Fruit fly (Drosophila melanogaster): ENCODE measurements around the gene CG3226.

The CG3226 gene

DNA sequence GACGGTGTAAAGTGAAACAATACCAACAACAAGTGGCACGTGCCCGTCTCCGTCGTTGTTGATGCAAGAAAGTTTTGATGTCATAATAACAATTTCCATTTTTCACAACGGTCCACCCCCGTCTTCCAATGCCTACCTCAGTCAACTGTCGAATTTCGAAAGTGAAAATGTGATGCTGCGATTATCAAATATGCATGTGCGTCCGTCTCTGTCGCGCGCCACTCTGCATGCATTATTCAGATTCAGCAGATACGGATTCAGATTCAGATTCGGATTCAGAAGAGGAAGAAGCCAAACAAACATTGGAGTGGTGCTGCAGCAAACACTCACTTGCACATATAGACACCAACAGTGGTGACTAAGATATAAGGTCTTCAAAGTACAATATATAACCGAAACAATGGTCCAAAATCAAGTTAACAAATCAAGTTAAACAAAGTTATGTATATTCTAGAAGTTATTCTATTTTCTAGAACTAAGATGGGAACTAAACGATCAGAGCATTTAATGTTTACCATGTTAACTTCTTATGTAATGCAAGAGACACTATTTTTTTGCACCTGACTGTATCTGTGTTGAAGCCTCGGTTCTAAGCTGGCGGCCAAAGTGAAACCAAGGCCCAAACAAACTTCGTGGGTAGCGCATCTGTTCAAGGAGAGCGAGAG is 11.3 kb downstream of the CG3226 start (continued):
- TF ChIP-seq Sox102F (GFP tag; optimal IDR thresholded peaks at IDR 0.05) (peak; percentile 56), CG8319 (GFP tag; optimal IDR thresholded peaks at IDR 0.05) (no peak), CG16779 (tag; optimal IDR thresholded peaks at IDR 0.05) (no peak), CG6792 (GFP tag; optimal IDR thresholded peaks at IDR 0.05) (peak; percentile 55), vri (GFP tag; optimal IDR thresholded peaks at IDR 0.05) (peak; percentile 29), fd85E (GFP tag; optimal IDR thresholded peaks at IDR 0.05) (no peak), CG6276 (GFP tag; optimal IDR thresholded peaks at IDR 0.05) (peak; percentile 34), CG6808 (GFP tag; optimal IDR thresholded peaks at IDR 0.05) (peak; percentile 35), Sox14 (GFP tag; optimal IDR thresholded peaks at IDR 0.05) (peak; percentile 50), CG7368 (GFP tag; optimal IDR thresholded peaks at IDR 0.05) (peak; percentile 48), CG34406 (GFP tag; optimal IDR thresholded peaks at IDR 0.05) (peak; percentile 37), Hr4 (GFP tag; optimal IDR thresholded peaks at IDR 0.05) (peak; percentile 61), ss (GFP tag; optimal IDR thresholded peaks at IDR 0.05) (peak; percentile 29 to 32), CG11294 (GFP tag; IDR thresholded peaks at IDR 0.05) (peak; percentile 42; the same call in 1 of the 2 replicates), OdsH (GFP tag; optimal IDR thresholded peaks at IDR 0.05) (peak; percentile 43), Gug (GFP tag; IDR thresholded peaks at IDR 0.05) (0 out of 2 replicates have a peak, but pooled peaks have one; percentile 39), Ets96B (tag; optimal IDR thresholded peaks at IDR 0.05) (peak; percentile 57), CG3919 (GFP tag; optimal IDR thresholded peaks at IDR 0.05) (peak; percentile 51), spab (GFP tag; optimal IDR thresholded peaks at IDR 0.05) (no peak), CG8632 (GFP tag; optimal IDR thresholded peaks at IDR 0.05) (peak; percentile 26)

DNA sequence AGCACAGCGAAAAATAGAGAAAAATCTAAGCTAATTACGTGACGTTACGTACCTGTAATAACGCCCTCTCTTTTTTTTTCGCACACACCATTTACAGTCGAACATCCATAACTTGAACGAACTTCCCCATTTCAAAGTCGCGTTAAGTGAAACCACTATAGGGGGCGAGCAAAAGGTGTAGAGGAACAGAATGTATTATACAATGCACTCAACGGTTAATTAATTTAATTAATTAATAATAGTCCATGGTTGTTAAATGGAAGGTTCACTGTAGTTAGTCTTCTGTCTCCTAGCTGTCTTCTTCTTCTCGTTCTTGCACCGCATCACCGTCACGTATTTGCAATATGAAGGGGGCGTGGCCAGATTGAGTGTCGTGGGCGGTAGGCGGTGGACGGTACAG is 12.4 kb downstream of the CG3226 start:
- TF ChIP-seq Sox15 (GFP tag; optimal IDR thresholded peaks at IDR 0.05) (no peak), Eip78C (GFP tag) (peak; percentile 72), dsx (GFP tag; optimal IDR thresholded peaks at IDR 0.05; ENCODE audit: poor library complexity, severe bottlenecking) (no peak), CG8119 (GFP tag; IDR thresholded peaks at IDR 0.05) (peak; percentile 53; the same call in 1 of the 3 replicates), Sox102F (GFP tag; optimal IDR thresholded peaks at IDR 0.05) (no peak), cyc (GFP tag; optimal IDR thresholded peaks at IDR 0.05) (no peak), lz (GFP tag; optimal IDR thresholded peaks at IDR 0.05) (peak; percentile 44), pdm3 (GFP tag; optimal IDR thresholded peaks at IDR 0.05) (peak; percentile 48), fd59A (GFP tag; optimal IDR thresholded peaks at IDR 0.05) (no peak), Lpt (GFP tag; optimal IDR thresholded peaks at IDR 0.05) (no peak), CG6163 (GFP tag; IDR thresholded peaks at IDR 0.05) (peak; percentile 79), CG6276 (GFP tag; optimal IDR thresholded peaks at IDR 0.05) (peak; percentile 29), Hr39 (GFP tag; optimal IDR thresholded peaks at IDR 0.05) (peak; percentile 16), Sox14 (GFP tag; optimal IDR thresholded peaks at IDR 0.05) (no peak), achi (GFP tag; optimal IDR thresholded peaks at IDR 0.05) (peak; percentile 36), CG15336 (GFP tag; IDR thresholded peaks at IDR 0.05) (peak; percentile 67), CG11762 (GFP tag; optimal IDR thresholded peaks at IDR 0.05; ENCODE audit: insufficient read depth) (no peak), topi (GFP tag; optimal IDR thresholded peaks at IDR 0.05) (peak; percentile 6), CG6854 (GFP tag; optimal IDR thresholded peaks at IDR 0.05) (no peak), CG10669 (GFP tag; optimal IDR thresholded peaks at IDR 0.05) (no peak), fkh (GFP tag; optimal IDR thresholded peaks at IDR 0.05) (no peak), CG32006 (GFP tag; optimal IDR thresholded peaks at IDR 0.05) (peak; percentile 51), net (GFP tag; optimal IDR thresholded peaks at IDR 0.05) (no peak), fd85E (GFP tag; optimal IDR thresholded peaks at IDR 0.05) (no peak), esn (GFP tag; optimal IDR thresholded peaks at IDR 0.05) (peak; percentile 18), Eip75B (GFP tag; optimal IDR thresholded peaks at IDR 0.05) (peak; percentile 50), salr (GFP tag; optimal IDR thresholded peaks at IDR 0.05) (peak in 1 of 2 experiments; percentile 29), Ets21C (GFP tag; optimal IDR thresholded peaks at IDR 0.05) (no peak), CG8319 (GFP tag; optimal IDR thresholded peaks at IDR 0.05) (no peak), CG34406 (GFP tag; optimal IDR thresholded peaks at IDR 0.05) (no peak), CG11902 (GFP tag; optimal IDR thresholded peaks at IDR 0.05) (no peak), svp (GFP tag) (peak; percentile 39), Smox (GFP tag; optimal IDR thresholded peaks at IDR 0.05) (no peak), CG31627 (GFP tag; optimal IDR thresholded peaks at IDR 0.05) (no peak), OdsH (GFP tag; optimal IDR thresholded peaks at IDR 0.05) (peak; percentile 41), CG9139 (GFP tag; optimal IDR thresholded peaks at IDR 0.05) (no peak), ss (GFP tag; optimal IDR thresholded peaks at IDR 0.05) (no peak), CG7368 (GFP tag; optimal IDR thresholded peaks at IDR 0.05) (peak; percentile 5)
